Fruit fly (Drosophila melanogaster): ENCODE data around the gene CG31827.
"Not testable (repeated sequence)": the region's sequence is repeated elsewhere in the genome, so short reads cannot be mapped to it uniquely, and the experiment has no call there.

- not testable (repeated sequence) for TF ChIP-seq foxo (GFP tag; optimal IDR thresholded peaks at IDR 0.05); Myc (optimal IDR thresholded peaks at IDR 0.05); h (GFP tag; optimal IDR thresholded peaks at IDR 0.05); CG9705 (GFP tag; optimal IDR thresholded peaks at IDR 0.05); OdsH (GFP tag; optimal IDR thresholded peaks at IDR 0.05); psq (GFP tag; optimal IDR thresholded peaks at IDR 0.05); ey (GFP tag; optimal IDR thresholded peaks at IDR 0.05); dmrt93B (GFP tag; optimal IDR thresholded peaks at IDR 0.05); Rel (GFP tag; optimal IDR thresholded peaks at IDR 0.05); Rel (tag; optimal IDR thresholded peaks at IDR 0.05)
Measured at dm6 chr2L:15718172-15718571, 13.2 kb downstream of the CG31827 start, which contains the start of gene stol.

Data from whole organism, wandering third instar larva.